Worm (Caenorhabditis elegans): ENCODE results near the gene R07B1.5.
A peak's percentile ranks its signal among the peaks of the same experiment; 100 is the strongest.

Gene R07B1.5

DNA sequence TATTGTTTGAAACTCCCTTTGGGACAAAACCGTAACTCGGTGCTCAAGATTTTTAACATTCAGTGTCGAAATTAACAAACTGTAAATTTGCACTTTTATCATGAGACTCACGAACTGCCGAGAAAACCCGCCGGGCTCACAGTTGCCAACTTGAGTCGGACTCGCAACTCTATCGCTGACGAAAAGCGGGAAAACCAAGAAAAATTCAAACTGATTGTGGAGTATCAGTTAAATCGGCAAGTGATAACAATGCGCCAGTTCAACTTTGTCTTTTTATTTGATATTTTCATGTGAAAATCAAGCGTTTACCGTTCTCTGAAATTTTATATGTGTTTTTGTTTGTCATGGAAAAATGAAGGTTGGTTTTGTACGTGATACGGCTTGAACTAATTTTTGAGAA is 19.2 kb downstream of the R07B1.5 start (continued):
- TF ChIP-seq mxl-2 (GFP tag; conservative IDR thresholded peaks at IDR 0.05) (no peak), php-3 (GFP tag; IDR thresholded peaks at IDR 0.05) (no peak), egl-27 (tag; optimal IDR thresholded peaks at IDR 0.05) (no peak), F44E2.7 (GFP tag; IDR thresholded peaks at IDR 0.05) (no peak), snpc-4 (tag; optimal IDR thresholded peaks at IDR 0.05) (no peak), ceh-62 (tag; optimal IDR thresholded peaks at IDR 0.05) (no peak)

DNA sequence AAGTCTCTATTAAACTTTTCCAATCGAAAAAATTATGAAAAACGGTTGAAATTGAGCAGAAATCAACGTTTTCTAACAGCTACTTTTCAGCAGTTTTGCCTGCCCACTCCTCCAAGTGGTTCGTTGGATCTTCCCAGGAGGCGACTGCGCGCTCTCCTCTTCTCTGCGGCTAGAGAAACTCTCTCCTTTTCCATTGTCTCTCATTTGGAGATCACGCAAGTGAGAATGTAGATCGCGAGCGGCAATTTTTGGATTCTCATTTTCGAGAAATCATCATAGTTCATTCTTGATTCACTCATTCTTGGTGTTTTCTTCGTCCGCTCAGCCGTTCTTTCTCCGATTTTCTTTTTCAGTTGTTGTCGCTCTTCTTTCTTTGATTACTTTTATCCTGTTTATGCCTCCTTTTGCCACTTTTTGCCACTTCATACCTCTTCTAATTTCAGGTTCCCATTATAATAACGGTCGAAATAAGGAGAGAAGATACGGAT is 20.5 kb downstream of the R07B1.5 start, which contains the start of gene mrp-4:
TSS of gene mrp-4 (plus strand) at position 438 of the 488 bp plus-strand sequence.
- TF ChIP-seq unc-62 (GFP tag; optimal IDR thresholded peaks at IDR 0.05 in 1 of 2), result peak in 1 of 2 experiments; percentile 33
- TF ChIP-seq unc-62 (tag; optimal IDR thresholded peaks at IDR 0.05), result no peak
- TF ChIP-seq vab-7 (GFP tag; IDR thresholded peaks at IDR 0.05), result no peak

DNA sequence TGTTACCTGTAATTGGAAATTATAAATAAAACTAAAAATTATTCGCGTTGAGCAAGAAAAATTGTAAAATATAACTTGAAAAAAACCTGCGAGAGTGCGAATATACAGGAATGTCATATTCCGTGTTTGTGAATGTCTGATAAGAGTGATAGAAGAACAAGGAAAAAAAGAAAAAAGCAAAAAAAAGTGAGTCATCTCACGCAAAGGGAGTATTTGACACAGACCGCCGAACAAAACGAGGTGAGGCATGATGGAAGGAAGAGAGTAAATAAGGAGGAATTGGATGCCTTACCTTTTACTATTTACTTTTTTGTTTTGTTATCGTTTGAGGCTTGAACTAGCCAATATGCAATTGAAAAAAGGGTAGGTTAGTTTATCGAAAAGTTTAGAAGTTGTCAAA is 28.9 kb downstream of the R07B1.5 start, which contains the start of gene F21G4.1:
TSS of gene F21G4.1 (minus strand) at position 6 of the 400 bp plus-strand sequence.
- TF ChIP-seq sdz-12 (GFP tag; optimal IDR thresholded peaks at IDR 0.05) (no peak), D1046.2 (GFP tag; IDR thresholded peaks at IDR 0.05) (no peak), pha-4 (GFP tag; IDR thresholded peaks at IDR 0.05) (no peak), pha-4 (tag; optimal IDR thresholded peaks at IDR 0.05) (peak; percentile 61), unc-39 (tag; optimal IDR thresholded peaks at IDR 0.05) (no peak), pqm-1 (tag; optimal IDR thresholded peaks at IDR 0.05) (peak; percentile 71), daf-16 (GFP tag; optimal IDR thresholded peaks at IDR 0.05) (no peak), daf-16 (tag; optimal IDR thresholded peaks at IDR 0.05) (peak; percentile 76), tra-1 (GFP tag; IDR thresholded peaks at IDR 0.05) (no peak), lin-15B (tag; optimal IDR thresholded peaks at IDR 0.05) (no peak), aha-1 (tag) (peak; percentile 82), unc-62 (GFP tag; optimal IDR thresholded peaks at IDR 0.05 in 1 of 2) (no peak), unc-62 (tag; optimal IDR thresholded peaks at IDR 0.05) (no peak), F26F4.8 (GFP tag; conservative IDR thresholded peaks at IDR 0.05) (no peak), lin-13 (GFP tag; optimal IDR thresholded peaks at IDR 0.05) (no peak), lsy-2 (tag; optimal IDR thresholded peaks at IDR 0.05) (no peak), mdl-1 (tag; optimal IDR thresholded peaks at IDR 0.05) (peak in 1 of 2 experiments; percentile 4), nhr-111 (GFP tag; optimal IDR thresholded peaks at IDR 0.05) (no peak), ces-1 (GFP tag; optimal IDR thresholded peaks at IDR 0.05) (no peak), hlh-11 (tag; optimal IDR thresholded peaks at IDR 0.05) (peak; percentile 35), zfp-2 (tag; optimal IDR thresholded peaks at IDR 0.05) (no peak), dmd-6 (GFP tag; IDR thresholded peaks at IDR 0.05) (peak; percentile 26; the same call in 1 of the 2 replicates), nhr-25 (tag; optimal IDR thresholded peaks at IDR 0.05; ENCODE audit: borderline replicate concordance, insufficient read depth) (no peak), fos-1 (tag; optimal IDR thresholded peaks at IDR 0.05) (no peak), dmd-9 (GFP tag; IDR thresholded peaks at IDR 0.05) (no peak), Y48G9A.11 (GFP tag; IDR thresholded peaks at IDR 0.05) (no peak), nhr-28 (tag; optimal IDR thresholded peaks at IDR 0.05) (peak; percentile 26), nhr-48 (tag; optimal IDR thresholded peaks at IDR 0.05) (no peak), nhr-10 (tag; optimal IDR thresholded peaks at IDR 0.05) (no peak), nhr-6 (tag; optimal IDR thresholded peaks at IDR 0.05) (peak; percentile 72), gei-8 (GFP tag; optimal IDR thresholded peaks at IDR 0.05) (no peak)

DNA sequence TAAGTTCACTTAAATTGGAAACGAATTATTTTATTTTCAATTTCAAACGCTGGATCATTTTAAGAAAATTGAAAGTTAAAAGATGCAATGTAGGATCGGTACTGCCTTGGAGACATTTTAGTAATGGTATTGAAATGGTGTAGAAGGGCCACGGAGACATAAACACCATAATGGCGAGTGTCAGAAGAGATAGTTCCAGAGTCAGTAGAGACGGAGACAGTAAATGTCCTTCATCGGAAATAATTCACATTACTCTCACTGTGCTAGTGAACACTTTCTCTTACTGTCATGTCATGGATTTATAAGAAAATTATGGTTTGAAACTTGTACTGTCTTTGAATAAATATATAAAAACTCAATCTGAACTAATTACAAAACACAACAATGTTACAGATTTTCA is 29.7 kb downstream of the R07B1.5 start:
- TF ChIP-seq nhr-77 (tag; optimal IDR thresholded peaks at IDR 0.05), result no peak
- TF ChIP-seq aha-1 (tag), result peak; percentile 76
- TF ChIP-seq nhr-25 (tag; optimal IDR thresholded peaks at IDR 0.05; ENCODE audit: borderline replicate concordance, insufficient read depth), result peak; percentile 7
